Worm (Caenorhabditis elegans): ENCODE results near the gene C49H3.3.

DNA sequence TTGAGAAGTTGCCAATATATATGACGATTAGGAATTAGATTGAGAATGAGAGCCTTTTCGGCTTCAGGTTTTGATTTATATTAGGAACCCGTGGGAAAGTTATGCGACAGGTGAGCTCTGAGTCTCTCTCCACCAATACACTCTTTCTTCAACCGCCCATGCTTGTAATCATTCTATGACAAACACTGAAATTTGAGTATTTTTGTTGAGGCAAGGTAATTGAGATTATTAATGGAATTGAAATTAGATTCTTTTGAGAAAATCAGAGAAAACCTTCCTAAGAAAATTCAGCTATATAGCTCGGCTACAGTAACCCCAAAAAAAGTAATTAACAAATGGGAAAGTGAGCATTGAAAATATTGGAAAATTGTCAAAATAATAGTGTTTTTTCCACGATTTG is 31.7 kb downstream of the C49H3.3 start, which contains the start of gene ceh-19:
- TF ChIP-seq let-607 (tag; optimal IDR thresholded peaks at IDR 0.05), result no peak
- no peak for TF ChIP-seq sea-2 (GFP tag; IDR thresholded peaks at IDR 0.05)
- no peak for TF ChIP-seq F55B11.4 (tag; optimal IDR thresholded peaks at IDR 0.05; ENCODE audit: borderline replicate concordance, insufficient read depth)
- TF ChIP-seq snpc-1.1 (tag; optimal IDR thresholded peaks at IDR 0.05; ENCODE audit: insufficient read depth), result no peak
- no peak for TF ChIP-seq B0336.3 (GFP tag; IDR thresholded peaks at IDR 0.05)
- no peak for TF ChIP-seq ztf-3 (GFP tag; optimal IDR thresholded peaks at IDR 0.05)
- no peak for TF ChIP-seq ceh-27 (GFP tag; optimal IDR thresholded peaks at IDR 0.05)
- no peak for TF ChIP-seq unc-62 (GFP tag; optimal IDR thresholded peaks at IDR 0.05)
- no peak for TF ChIP-seq nfya-1 (tag; optimal IDR thresholded peaks at IDR 0.05; ENCODE audit: borderline replicate concordance, insufficient read depth)
- no peak for TF ChIP-seq egl-44 (GFP tag; IDR thresholded peaks at IDR 0.05)

Measured in whole organism, young adult.